Fruit fly (Drosophila melanogaster): ENCODE measurements around the gene Elo68alpha.

DNA sequence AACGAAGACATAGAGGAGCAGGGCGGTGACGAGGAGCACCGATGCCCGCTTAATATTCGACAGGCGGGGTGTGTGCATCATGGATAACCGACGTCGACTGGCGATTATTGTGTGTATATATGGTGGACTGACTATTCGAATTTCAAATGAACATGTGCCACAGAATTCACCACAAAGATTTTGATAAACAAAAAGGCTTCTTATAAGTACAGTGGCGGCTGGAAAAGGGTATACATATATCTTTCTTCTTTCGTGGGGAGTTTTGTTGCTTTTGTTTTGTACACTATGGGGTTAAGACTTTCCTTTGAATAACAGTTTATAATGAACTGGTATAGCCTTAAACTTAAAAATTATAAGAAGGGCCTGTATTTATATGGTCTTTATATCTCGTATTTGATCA is 33.1 kb downstream of the Elo68alpha start, which contains the start of gene CG6310:
- no peak for TF ChIP-seq insv (optimal IDR thresholded peaks at IDR 0.05)
- TF ChIP-seq h (optimal IDR thresholded peaks at IDR 0.05): no peak
- no peak for TF ChIP-seq psq (optimal IDR thresholded peaks at IDR 0.05)
- TF ChIP-seq ttk (optimal IDR thresholded peaks at IDR 0.05): no peak
- TF ChIP-seq Myc (optimal IDR thresholded peaks at IDR 0.05): no peak
- TF ChIP-seq Sin3A (optimal IDR thresholded peaks at IDR 0.05): no peak

All from Kc167 (cell line).